Fruit fly (Drosophila melanogaster) ovary, adult (tissue): ENCODE measurements around the gene Tango5.

Experiments
- CG17801 ChIP-seq: fragments of 200-800 bp; optimal IDR thresholded peaks from 2 replicates; lab custom pipeline; 2019; ENCODE audit warnings: missing biosample characterization, mild to moderate bottlenecking, missing genetic modification characterization, moderate library complexity; ENCODE audit not compliant: partially characterized antibody

The Tango5 gene

DNA sequence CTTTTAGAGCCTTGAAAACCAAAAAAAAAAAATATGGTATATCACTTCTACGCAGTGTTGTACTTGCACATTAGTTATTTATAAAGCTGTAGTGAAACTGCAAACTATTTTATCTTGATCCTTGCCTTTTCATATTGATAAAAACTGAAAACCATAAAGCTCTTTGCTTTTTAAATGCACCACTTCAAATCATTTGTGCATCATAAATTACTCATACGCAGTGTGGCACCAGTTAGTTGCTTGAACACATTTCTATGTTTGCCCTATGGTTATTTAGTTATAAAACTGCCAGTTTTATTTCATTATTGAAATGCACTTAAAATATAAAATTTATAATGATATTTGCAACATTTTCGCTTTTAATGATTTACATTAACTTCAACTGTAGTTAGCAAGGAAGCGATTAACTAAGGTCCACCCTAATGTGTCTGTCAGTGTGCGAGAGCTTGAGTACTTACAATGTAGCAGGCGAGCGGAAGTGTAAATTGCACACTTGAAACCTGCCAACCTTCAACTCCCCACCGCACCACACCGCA, 8.1 kb downstream of the Tango5 start:
- no peak for TF ChIP-seq CG17801

DNA sequence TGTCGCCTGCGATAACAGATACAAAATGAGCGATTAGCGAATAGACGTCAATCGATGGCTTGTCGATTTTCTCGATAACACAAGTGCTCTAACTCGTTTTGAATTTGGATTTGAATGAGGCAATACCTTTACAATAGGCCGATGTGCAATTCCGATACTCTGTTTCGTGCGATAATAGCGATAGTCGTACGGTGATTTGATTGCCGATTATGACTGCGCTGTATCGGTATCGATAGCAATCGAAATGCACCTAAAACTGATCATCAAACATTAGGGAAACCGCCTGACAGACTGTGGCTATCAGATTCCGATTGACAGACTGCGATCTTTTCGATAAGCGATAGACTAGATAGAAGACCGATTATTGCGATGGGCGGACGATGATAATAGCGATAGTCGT, 12.4 kb downstream of the Tango5 start:
- TF ChIP-seq CG17801 = no peak

DNA sequence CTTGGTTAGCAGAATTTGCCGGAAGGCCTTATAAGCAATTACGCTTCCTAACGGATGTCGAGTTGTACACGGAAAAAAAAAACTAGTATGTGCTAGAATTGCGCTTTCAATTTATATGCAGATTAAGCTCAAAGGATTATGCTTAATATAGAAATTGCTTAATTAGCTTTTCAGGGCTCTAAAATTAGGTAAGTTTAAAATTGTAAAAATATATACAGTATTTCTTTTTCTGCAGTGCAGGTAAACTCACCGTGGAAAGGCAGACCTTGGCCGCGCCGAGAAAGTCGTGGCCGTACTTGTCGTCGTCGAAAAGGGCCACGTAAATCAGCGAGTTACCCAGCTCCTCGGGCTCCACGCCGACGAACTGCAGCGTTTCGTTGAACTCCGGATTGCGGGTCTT, 13.5 kb downstream of the Tango5 start:
- TF ChIP-seq CG17801 = no peak

DNA sequence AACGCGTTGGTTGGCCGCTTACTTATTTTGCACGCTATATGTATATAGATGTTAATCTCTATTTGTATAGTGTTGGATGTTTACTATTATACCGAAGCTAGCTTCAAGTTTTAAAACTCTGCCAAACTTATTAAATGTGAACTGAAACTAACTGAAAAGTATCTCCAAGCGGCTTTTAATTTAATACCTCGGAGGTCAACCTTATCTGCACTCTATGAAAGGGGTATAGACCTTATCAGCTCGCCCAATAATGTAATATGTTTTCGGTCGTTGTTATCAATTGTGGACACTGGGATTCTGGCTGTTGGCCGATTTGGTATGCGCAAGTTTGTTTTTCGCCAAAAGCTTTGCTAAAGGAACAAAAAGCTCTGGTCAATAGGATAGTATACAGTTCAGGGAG, 15.6 kb downstream of the Tango5 start:
- no peak for TF ChIP-seq CG17801

DNA sequence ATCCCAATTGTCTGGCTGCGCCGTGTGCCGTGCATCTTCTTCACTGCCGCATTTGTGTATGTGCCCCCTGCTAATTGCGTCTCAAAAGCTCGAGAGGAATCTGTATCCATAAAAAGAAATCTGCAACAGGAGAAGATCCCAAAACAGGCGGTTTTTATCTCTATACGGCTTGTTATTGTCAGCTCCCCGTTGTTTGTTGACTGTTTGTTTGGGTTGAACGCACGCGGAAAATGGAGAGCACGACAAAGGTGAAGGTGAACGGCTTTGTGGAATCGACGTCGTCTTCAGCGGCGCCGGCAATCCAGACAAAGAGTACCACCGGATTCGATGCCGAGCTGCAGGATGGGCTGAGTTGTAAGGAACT, 18.6 kb downstream of the Tango5 start:
- TF ChIP-seq CG17801 = no peak

DNA sequence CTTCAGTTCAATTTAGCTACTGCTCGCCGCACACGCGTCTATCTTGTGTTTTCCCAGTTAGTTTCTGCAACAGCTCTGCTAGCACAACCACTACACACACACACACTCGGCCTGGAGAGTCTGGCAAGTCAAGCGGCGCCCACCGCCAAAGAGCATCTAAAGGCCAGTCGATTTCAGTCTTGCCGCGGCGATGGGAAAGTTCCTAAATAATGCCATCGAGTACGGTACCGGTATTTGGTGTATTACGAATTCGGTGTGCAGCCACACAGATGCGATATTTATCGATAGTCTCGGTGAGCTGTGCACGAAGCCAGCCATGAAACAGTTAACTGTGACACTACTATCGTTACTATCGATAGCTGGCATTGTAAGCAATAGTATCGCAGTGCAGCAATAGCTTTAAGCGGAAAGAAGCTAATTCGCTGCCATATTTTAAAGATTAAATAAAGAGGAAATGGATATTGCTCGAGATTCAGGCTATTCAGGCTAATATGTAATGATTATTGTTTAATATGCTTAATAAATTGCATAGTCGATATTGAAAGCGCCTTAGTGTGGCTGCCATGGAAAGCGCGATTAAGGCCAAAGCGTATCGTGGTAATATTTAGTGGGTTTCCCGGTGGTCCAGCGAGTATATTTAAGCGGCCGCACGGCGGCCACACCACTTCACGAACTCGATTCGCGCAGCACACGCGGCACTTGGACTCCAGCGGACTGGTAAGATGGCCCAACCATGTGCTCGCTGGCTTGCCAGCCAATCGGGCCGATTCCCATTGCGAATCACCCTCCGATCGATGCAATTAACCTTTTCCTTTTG, 19.2 kb downstream of the Tango5 start, which contains the start of gene stx:
stx (minus strand) TSS at position 171 of the 817 bp plus-strand sequence.
- peak; percentile 19 for TF ChIP-seq CG17801

DNA sequence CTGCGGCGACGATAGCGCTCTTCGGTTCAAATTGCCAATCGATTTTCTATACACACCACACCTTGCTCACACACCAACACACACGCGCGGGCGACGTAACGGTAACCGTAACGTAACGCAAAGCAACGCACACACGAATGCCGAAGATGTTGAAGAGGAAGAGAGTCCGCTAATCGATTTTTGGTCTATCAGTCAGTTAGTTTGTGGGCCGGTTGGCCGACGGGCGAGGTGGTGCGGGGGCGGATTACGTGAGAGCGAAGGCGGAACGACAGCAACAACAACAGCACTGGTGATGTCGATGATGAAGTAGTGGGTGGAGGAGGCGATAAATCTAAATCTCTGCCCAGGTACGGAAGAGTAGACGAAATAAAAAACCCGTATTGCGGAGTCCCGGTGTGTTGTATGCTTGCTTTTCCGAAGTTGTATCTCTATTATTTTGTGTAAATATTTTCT, 19.9 kb downstream of the Tango5 start, which contains the start of gene ras:
ras (plus strand) TSS at position 188 of the 453 bp plus-strand sequence.
- no peak for TF ChIP-seq CG17801

DNA sequence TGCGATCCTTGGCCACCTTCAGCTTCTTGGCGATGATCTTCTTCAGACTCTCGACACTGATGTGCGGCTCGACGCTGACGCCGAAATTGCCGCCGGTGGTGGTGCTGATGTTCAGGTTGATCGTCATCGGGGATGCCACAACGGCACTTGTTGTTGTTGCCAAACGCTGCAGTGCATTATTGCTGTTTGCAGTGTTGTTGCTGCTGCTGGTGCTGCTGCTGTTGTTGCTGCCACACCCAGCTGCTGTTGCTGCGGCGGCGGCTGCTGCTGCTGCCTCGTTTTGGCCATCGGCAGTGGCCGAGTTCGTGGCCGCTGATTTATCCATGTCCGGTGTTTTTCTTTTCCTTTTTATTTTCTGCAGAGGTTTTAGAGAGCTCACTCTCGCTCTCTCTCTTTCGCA, 20.4 kb downstream of the Tango5 start:
- TF ChIP-seq CG17801 = no peak

DNA sequence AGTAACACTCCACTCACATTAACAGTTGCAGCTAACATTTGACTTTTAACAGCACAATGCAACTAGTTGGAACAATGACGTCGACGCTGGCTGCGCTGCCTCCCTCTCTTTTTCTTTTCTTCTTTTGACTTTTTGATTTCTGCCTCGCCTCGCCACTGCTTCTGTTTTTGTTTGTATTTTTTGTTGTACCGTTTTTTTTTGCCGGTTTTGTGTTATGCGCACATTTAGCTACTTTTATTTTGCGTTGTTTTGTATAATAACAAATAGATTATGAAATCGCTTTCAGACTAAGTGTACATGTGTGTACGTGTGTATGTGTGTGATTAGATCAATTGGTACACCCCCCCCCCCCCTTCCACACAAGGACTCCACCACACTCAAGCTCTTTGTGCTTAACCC, 21.6 kb downstream of the Tango5 start:
- TF ChIP-seq CG17801 = peak; percentile 16

DNA sequence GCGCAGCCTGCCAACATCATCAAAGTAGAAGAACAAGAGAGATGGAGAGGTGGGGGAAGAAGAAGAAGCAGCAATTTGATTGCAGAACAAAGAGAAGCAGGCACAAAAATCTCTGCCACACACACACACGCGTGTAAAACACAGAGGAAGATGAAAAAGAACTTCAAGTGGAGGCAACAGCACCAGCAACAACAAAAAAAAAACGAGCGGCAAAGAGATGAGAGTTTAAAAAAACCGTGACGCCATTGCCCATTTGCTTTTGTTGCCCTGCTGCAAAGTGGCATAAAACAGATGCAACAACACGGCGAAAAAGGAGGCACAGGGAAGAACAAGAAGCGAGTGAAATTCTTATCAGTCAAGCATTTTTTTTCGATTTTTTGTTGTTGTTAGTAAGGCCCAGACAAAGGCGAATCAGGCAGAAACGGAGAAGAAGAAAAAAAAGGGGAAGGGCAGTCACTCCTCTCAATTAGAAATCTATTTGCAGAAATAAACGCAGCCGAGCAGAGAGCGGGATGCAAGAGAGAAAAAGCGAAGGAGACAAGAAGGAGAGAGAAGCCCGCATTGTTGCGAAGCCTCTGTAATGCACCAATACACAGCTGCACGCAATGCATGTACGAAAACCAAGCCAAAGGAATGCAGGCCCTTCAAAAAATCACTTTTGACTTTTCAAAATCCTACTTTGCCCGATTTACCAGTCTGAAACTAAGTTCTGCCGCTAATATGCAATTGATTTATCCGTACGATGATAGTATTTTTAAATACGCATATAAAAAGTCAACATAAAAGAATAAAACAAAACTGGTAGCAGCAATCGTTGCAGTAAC, 22.2 kb downstream of the Tango5 start:
- no peak for TF ChIP-seq CG17801

DNA sequence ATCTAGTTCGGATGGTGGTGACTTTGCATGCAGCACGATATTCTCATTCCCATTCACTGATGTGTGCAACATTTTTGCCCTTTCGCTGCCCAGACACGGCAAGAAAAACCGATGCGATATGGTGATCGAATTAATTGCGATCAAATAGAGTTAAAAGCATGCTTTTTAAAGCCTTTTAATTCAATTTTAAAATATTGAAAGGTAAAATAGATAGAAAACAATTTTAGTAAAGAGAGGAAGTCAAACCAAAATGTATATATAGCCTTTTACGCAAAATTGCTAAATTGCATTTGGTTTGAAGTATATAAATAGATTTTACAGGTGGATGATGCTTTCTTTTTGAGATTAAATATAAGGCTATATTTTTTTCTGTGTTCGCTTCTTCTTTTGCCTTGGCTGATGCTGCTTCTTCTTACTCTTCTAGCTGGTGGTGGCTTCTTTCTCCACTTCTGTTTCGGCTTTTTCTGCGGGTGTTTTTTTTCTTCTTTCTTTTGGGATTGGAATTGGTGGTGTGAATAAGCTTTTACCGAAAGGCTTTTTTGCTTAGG, 23.2 kb downstream of the Tango5 start:
- no peak for TF ChIP-seq CG17801

DNA sequence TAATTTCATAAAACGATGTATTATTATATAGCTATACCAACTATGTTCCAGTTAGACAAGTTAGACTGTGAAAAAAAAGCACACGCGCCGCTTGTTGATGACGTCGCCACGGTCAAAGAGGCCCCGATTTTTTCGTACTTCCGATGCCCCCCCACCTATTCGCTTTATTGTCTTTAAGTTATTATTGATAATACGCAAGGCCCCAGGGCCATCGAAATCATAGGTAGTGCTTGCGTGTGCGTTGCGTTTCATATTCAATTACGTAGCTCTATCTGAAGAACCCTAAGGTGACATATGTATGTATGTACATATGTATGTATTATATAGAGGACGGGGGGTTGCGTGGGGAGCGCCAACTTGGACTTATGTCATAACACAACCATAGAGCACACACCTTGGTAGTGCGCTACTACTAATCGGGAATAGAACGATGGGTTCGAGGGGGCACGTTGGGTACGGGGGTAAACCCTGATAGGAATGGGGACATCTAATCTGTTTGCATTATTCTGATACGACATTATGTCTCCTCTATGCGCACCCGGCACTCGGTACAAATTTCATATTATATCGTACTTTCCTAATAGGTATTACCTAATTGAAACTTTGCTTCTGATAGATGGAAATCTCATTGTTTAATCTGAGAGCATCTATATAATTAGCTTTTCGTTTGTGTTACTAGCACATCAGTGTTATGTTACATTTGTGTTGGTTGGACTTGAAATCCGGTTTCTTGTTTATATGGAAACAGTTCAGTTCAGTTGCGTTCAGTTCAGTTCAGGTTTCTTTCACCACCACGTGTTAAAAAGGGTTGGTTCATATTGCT, 24.4 kb downstream of the Tango5 start:
- no peak for TF ChIP-seq CG17801

DNA sequence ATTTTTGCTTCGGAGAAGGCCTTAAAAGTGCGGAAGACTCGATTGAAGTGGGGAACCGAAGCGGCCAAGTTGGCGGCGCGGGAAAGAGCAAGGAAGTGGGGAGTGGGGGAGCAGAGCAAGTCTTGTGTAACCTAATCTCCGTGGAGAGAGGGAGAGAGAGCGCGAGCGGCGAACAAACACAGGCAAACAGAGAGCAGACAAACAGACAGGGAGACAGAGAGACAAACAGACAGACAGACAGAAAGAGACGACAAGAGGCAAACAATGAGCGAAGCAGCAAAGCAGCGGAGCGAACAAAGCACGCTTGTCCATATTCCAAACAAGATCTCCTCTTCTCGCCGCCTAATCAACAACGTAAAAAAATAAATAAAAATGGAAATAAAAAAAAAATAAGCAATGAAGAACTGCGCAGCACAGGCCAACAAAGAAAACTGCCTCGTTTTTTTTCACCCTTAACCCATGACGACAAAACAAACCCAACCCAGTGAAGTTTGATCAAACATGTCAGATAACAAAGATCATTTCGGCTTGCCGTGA, 25.3 kb downstream of the Tango5 start:
- no peak for TF ChIP-seq CG17801

DNA sequence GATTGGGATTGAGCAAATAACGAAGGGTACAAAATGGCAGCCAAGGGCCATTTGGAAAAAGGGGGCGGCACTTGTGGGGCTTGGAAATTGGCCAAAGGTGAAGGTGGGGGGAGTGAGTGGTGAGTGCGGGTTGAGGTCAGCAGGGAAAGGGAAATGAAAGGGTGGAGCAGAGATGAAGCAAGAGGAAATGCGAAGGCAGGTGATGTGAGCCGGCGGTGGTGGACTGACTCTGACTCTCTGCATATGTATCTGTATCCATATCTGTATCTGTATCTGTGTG, 26.1 kb downstream of the Tango5 start:
- TF ChIP-seq CG17801 = no peak

DNA sequence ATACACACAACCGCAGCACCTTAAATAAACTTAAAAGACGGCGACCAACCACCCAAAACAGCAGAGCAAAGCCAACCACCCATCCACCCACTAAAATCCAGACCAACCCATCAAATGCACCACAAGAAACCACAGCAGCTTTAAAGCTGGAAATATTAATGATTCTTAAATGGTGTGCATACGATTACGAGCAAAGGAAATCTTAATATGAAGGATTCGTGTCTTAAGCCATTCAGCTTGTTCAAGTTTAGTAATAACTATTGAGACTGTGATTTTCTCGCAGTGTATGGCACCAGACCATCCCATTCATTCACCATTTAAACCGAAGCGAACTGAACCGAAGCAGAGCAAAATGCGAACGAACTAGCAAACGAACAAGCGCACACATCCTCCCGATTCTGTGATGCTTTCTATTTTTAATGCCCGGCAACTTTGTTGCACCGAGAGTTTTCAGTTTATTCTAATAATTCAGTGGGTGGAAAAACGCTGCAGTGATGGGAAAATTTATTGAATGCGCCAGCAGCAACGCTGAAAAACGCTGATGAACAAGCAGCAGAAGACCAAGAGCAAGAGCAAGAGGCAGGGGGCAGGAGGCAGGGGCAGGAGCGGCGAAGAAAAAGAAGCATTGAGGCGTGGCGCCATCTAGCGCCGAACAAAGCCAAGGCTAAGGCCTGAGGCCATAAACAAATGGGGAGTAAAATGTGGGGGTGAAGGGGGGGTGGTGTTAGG, 26.6 kb downstream of the Tango5 start:
- no peak for TF ChIP-seq CG17801
